Fruit fly (Drosophila melanogaster) whole organism, wandering third instar larva: ENCODE data around the gene CG7600.

Experiments used
- Abd-B ChIP-seq: fragments of >200 bp; optimal IDR thresholded peaks from 2 replicates; lab custom pipeline; 2017; ENCODE audit warnings: missing biosample characterization, missing genetic modification characterization
- CG32264 ChIP-seq: fragments of 200-800 bp; sonication (Bioruptor generic); optimal IDR thresholded peaks from 2 replicates; lab custom pipeline; 2016; ENCODE audit warnings: missing biosample characterization, missing genetic modification characterization
- CG9705 ChIP-seq: fragments of 200-800 bp; sonication (Bioruptor generic); optimal IDR thresholded peaks from 2 replicates; lab custom pipeline; 2018; ENCODE audit warnings: missing biosample characterization, mild to moderate bottlenecking, missing genetic modification characterization
- CrebA ChIP-seq: fragments of 200-800 bp; sonication (Bioruptor generic); optimal IDR thresholded peaks from 2 replicates; lab custom pipeline; 2016; ENCODE audit warnings: missing biosample characterization, mild to moderate bottlenecking, missing genetic modification characterization, borderline replicate concordance
- Dfd ChIP-seq: fragments of >200 bp; optimal IDR thresholded peaks from 2 replicates; lab custom pipeline; 2017; ENCODE audit warnings: missing biosample characterization, missing genetic modification characterization
- Dif ChIP-seq: fragments of 200-275, 200-300 bp; sonication (Bioruptor generic); optimal IDR thresholded peaks from 2 replicates; lab custom pipeline; 2018; ENCODE audit warnings: missing biosample characterization, missing genetic modification characterization; ENCODE audit not compliant: partially characterized antibody
- GATAd ChIP-seq: sonication (Bioruptor generic); optimal IDR thresholded peaks from 2 replicates; lab custom pipeline; 2016; ENCODE audit warnings: missing biosample characterization, missing genetic modification characterization
- HLH106 ChIP-seq: fragments of 200-800 bp; optimal IDR thresholded peaks from 3 replicates; lab custom pipeline; 2019; ENCODE audit warnings: missing biosample characterization, mild to moderate bottlenecking, missing genetic modification characterization, moderate library complexity
- Hnf4 ChIP-seq: fragments of 200-800 bp; sonication (Bioruptor generic); optimal IDR thresholded peaks from 2 replicates; lab custom pipeline; 2016; ENCODE audit warnings: missing biosample characterization, mild to moderate bottlenecking, missing genetic modification characterization
- Hr78 ChIP-seq: fragments of >200 bp; optimal IDR thresholded peaks from 2 replicates; lab custom pipeline; 2017; ENCODE audit warnings: missing biosample characterization, missing genetic modification characterization
- Hr83 ChIP-seq: fragments of 200-300 bp; sonication (Bioruptor generic); optimal IDR thresholded peaks from 2 replicates; lab custom pipeline; 2016; ENCODE audit warnings: missing biosample characterization, mild to moderate bottlenecking, missing genetic modification characterization, moderate library complexity; ENCODE audit not compliant: poor library complexity, severe bottlenecking
- Jra ChIP-seq: sonication (Bioruptor generic); optimal IDR thresholded peaks from 2 replicates; lab custom pipeline; 2016; ENCODE audit warnings: missing biosample characterization, missing genetic modification characterization
- Mio ChIP-seq: sonication (Bioruptor generic); optimal IDR thresholded peaks from 2 replicates; lab custom pipeline; 2016; ENCODE audit warnings: missing biosample characterization, missing genetic modification characterization
- Myc ChIP-seq: fragments of >200 bp; optimal IDR thresholded peaks from 2 replicates; lab custom pipeline; 2017
- N ChIP-seq: fragments of >200 bp; optimal IDR thresholded peaks from 2 replicates; lab custom pipeline; 2018; ENCODE audit warnings: missing biosample characterization, missing external identifiers, missing genetic modification characterization
- OdsH ChIP-seq: fragments of 200-800 bp; sonication (Bioruptor generic); optimal IDR thresholded peaks from 2 replicates; lab custom pipeline; 2016; ENCODE audit warnings: missing biosample characterization, mild to moderate bottlenecking, missing genetic modification characterization
- Rel ChIP-seq, 2 experiments: fragments of 200-800 bp; sonication (Bioruptor generic) in 1 of 2; optimal IDR thresholded peaks; 2 replicates in 1 of 2; 3 replicates in 1 of 2; lab custom pipeline; 2016 to 2019; ENCODE audit warnings: mild to moderate bottlenecking in 2 of 2, missing biosample characterization in 2 of 2, missing genetic modification characterization in 2 of 2, moderate library complexity in 1 of 2
- Sp1 ChIP-seq: fragments of 200-800 bp; sonication (Bioruptor generic); optimal IDR thresholded peaks from 3 replicates; lab custom pipeline; 2019; ENCODE audit warnings: missing biosample characterization, mild to moderate bottlenecking, missing genetic modification characterization, moderate library complexity
- Vsx2 ChIP-seq: fragments of 200-300, 225-300 bp; sonication (Bioruptor generic); optimal IDR thresholded peaks from 2 replicates; lab custom pipeline; 2018; ENCODE audit warnings: missing biosample characterization, missing genetic modification characterization; ENCODE audit not compliant: partially characterized antibody
- br ChIP-seq: fragments of 200-800 bp; sonication (Bioruptor generic); optimal IDR thresholded peaks from 2 replicates; lab custom pipeline; 2016; ENCODE audit warnings: missing biosample characterization, missing genetic modification characterization
- brk ChIP-seq: fragments of 200-800 bp; sonication (Bioruptor generic); optimal IDR thresholded peaks from 2 replicates; lab custom pipeline; 2016; ENCODE audit warnings: missing biosample characterization, mild to moderate bottlenecking, missing genetic modification characterization
- dl ChIP-seq, 2 experiments: fragments of 175-275, 200-275 bp in 1 of 2; fragments of 200-275 bp in 1 of 2; sonication (Bioruptor generic); optimal IDR thresholded peaks; lab custom pipeline; 2018; ENCODE audit warnings: mild to moderate bottlenecking in 2 of 2, missing biosample characterization in 2 of 2, missing genetic modification characterization in 2 of 2, moderate library complexity in 2 of 2; ENCODE audit not compliant: partially characterized antibody in 2 of 2, insufficient read depth in 1 of 2
- dmrt93B ChIP-seq: fragments of 200-800 bp; sonication (Bioruptor generic); optimal IDR thresholded peaks from 2 replicates; lab custom pipeline; 2018; ENCODE audit warnings: missing biosample characterization, mild to moderate bottlenecking, missing genetic modification characterization
- dsf ChIP-seq: sonication (Bioruptor generic); optimal IDR thresholded peaks from 2 replicates; lab custom pipeline; 2016; ENCODE audit warnings: missing biosample characterization, missing genetic modification characterization, borderline replicate concordance
- ey ChIP-seq: fragments of 200-800 bp; sonication (Bioruptor generic); optimal IDR thresholded peaks from 2 replicates; lab custom pipeline; 2016; ENCODE audit warnings: missing biosample characterization, missing genetic modification characterization
- foxo ChIP-seq, 2 experiments: fragments of 200-800 bp; sonication (Bioruptor generic); optimal IDR thresholded peaks; 2 replicates in 1 of 2; 3 replicates in 1 of 2; lab custom pipeline; 2016 to 2017; ENCODE audit warnings: missing biosample characterization in 2 of 2, missing genetic modification characterization in 2 of 2
- fru ChIP-seq: fragments of 200-800 bp; sonication (Bioruptor generic); optimal IDR thresholded peaks from 3 replicates; lab custom pipeline; 2016; ENCODE audit warnings: missing biosample characterization, mild to moderate bottlenecking, missing genetic modification characterization
- h ChIP-seq: fragments of 200-800 bp; sonication (Bioruptor generic); optimal IDR thresholded peaks from 3 replicates; lab custom pipeline; 2016; ENCODE audit warnings: missing biosample characterization, mild to moderate bottlenecking, missing genetic modification characterization
- jim ChIP-seq: fragments of 175-275, 200-325 bp; sonication (Bioruptor generic); optimal IDR thresholded peaks from 2 replicates; lab custom pipeline; 2016; ENCODE audit warnings: missing biosample characterization, mild to moderate bottlenecking, missing genetic modification characterization
- lola ChIP-seq: fragments of >200 bp; optimal IDR thresholded peaks from 2 replicates; lab custom pipeline; 2017; ENCODE audit warnings: missing biosample characterization, missing genetic modification characterization
- pan ChIP-seq: fragments of >200 bp; optimal IDR thresholded peaks from 2 replicates; lab custom pipeline; 2017
- psq ChIP-seq: fragments of 200-800 bp; sonication (Bioruptor generic); optimal IDR thresholded peaks from 3 replicates; lab custom pipeline; 2017; ENCODE audit warnings: missing biosample characterization, mild to moderate bottlenecking, missing genetic modification characterization, moderate library complexity
- rgr ChIP-seq: fragments of 200-800 bp; sonication (Bioruptor generic); optimal IDR thresholded peaks from 3 replicates; lab custom pipeline; 2016; ENCODE audit warnings: missing biosample characterization, mild to moderate bottlenecking, missing genetic modification characterization
- sage ChIP-seq: fragments of 200-800 bp; sonication (Bioruptor generic); optimal IDR thresholded peaks from 2 replicates; lab custom pipeline; 2016; ENCODE audit warnings: missing biosample characterization, mild to moderate bottlenecking, missing genetic modification characterization
- sv ChIP-seq: fragments of 200-800 bp; sonication (Bioruptor generic); optimal IDR thresholded peaks from 3 replicates; lab custom pipeline; 2016; ENCODE audit warnings: missing biosample characterization, missing genetic modification characterization
- tai ChIP-seq: sonication (Bioruptor generic); optimal IDR thresholded peaks from 2 replicates; lab custom pipeline; 2016; ENCODE audit warnings: missing biosample characterization, missing genetic modification characterization
- usp ChIP-seq: fragments of >200 bp; optimal IDR thresholded peaks from 2 replicates; lab custom pipeline; 2017; ENCODE audit warnings: missing biosample characterization, missing genetic modification characterization
- woc ChIP-seq: sonication (Bioruptor generic); optimal IDR thresholded peaks from 2 replicates; lab custom pipeline; 2016; ENCODE audit warnings: missing biosample characterization, mild to moderate bottlenecking, missing genetic modification characterization

The CG7600 gene

DNA sequence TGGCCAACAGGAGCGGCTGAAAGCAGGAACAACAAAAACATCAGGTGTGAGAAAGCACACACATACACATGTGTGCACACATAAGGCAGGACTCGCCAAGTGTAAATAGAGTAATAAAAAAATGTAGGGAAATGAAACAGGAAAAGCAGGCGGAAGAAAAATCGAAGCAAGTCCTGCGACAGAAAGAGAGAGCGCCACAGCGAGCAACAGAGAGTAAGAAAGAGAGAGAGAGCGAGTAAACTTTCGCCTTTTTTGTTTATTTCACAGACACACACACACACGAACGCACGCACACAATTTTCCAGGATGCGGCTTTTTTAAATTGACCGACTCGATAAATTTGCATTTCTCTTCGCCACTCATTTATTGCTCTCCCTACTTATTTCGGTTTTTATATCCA, 13.7 kb upstream of the CG7600 start:
- TF ChIP-seq Dfd (GFP tag; lab: Kevin White, UChicago) (peak; percentile 10), Mio (GFP tag; lab: Kevin White, UChicago) (no peak), N (GFP tag; lab: Kevin White, UChicago) (no peak), dsf (GFP tag; lab: Kevin White, UChicago) (no peak)
- TF ChIP-seq, all 38 proteins: peak for 1

DNA sequence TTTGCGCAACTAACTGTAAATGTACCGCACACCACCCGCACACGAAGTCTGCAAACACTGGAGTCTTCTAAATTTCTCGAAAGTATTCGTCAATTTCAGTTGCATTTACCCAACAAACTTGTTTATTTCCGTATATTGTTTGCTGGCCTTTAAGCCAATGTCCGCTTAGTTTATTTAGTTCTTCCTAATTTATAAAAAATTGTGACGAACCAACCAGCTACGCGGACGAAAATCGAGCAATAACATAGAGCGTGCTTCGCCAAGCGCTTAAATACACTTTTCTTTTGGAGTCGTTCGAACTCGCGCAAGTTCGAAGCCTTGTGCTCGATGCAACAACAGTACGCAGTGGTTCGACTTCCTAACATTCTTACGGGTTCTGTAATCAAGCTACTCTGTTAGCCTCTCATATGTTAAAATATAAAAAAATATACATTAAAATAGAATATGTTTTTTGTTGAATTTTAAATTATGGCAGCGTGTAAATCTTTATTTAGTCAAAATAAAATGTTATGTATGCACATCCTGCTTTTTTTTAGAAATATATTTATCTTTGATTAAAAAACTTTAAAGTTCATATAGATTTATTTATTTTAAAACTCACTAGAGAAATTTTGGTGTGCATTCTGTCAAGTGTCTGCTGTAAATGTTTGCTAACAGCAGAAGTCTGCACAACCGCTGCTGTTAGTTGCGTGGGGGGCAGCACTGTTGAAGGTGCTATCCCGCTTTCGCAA, 13.1 kb upstream of the CG7600 start, which contains the start of gene GlcAT-P:
Gene GlcAT-P (minus strand): TSS at position 246 of the 731 bp plus-strand sequence.
- TF ChIP-seq Abd-B: no peak
- no peak for TF ChIP-seq Mio (GFP tag; lab: Kevin White, UChicago)
- TF ChIP-seq dsf (GFP tag; lab: Kevin White, UChicago): no peak
- peak; percentile 69 for TF ChIP-seq Sp1 (GFP tag; lab: Kevin White, UChicago)
- peak; percentile 36 for TF ChIP-seq sv (GFP tag; lab: Kevin White, UChicago)
- no peak for TF ChIP-seq Vsx2 (GFP tag; lab: Kevin White, UChicago)
- peak; percentile 57 for TF ChIP-seq OdsH (GFP tag; lab: Kevin White, UChicago)
- no peak for TF ChIP-seq h (GFP tag; lab: Kevin White, UChicago)
- TF ChIP-seq GATAd: no peak
- TF ChIP-seq rgr (GFP tag; lab: Kevin White, UChicago): peak; percentile 45
- no peak for TF ChIP-seq usp
- no peak for TF ChIP-seq dl (GFP tag; optimal IDR thresholded peaks at IDR 0.05; lab: Kevin White, UChicago; ENCODE audit: insufficient read depth in 1 of 2, partially characterized antibody in 2 of 2)
- peak; percentile 59 for TF ChIP-seq psq (GFP tag; lab: Kevin White, UChicago)
- TF ChIP-seq tai: no peak
- TF ChIP-seq Dfd (GFP tag; lab: Kevin White, UChicago): no peak
- no peak for TF ChIP-seq sage (GFP tag; lab: Kevin White, UChicago)
- TF ChIP-seq HLH106 (tag; lab: Kevin White, UChicago): peak; percentile 69
- no peak for TF ChIP-seq Hr78
- no peak for TF ChIP-seq br
- TF ChIP-seq Rel (GFP tag; optimal IDR thresholded peaks at IDR 0.05; lab: Kevin White, UChicago): no peak
- TF ChIP-seq Rel (tag; optimal IDR thresholded peaks at IDR 0.05; lab: Kevin White, UChicago): no peak
- no peak for TF ChIP-seq lola
- TF ChIP-seq woc: peak; percentile 45
- TF ChIP-seq foxo (GFP tag; optimal IDR thresholded peaks at IDR 0.05; lab: Kevin White, UChicago): peak in 1 of 2 experiments; percentile 63
- TF ChIP-seq CG9705: peak; percentile 2
- no peak for TF ChIP-seq dmrt93B (GFP tag; lab: Kevin White, UChicago)
- TF ChIP-seq Myc (lab: Kevin White, UChicago): no peak
- TF ChIP-seq CG32264 (GFP tag; lab: Kevin White, UChicago): no peak
- no peak for TF ChIP-seq jim (GFP tag; lab: Kevin White, UChicago)
- peak; percentile 60 for TF ChIP-seq brk
- TF ChIP-seq fru (GFP tag; lab: Kevin White, UChicago): peak; percentile 56
- peak; percentile 2 for TF ChIP-seq Hnf4 (GFP tag; lab: Kevin White, UChicago)
- TF ChIP-seq N (GFP tag; lab: Kevin White, UChicago): no peak
- no peak for TF ChIP-seq CrebA (GFP tag; lab: Kevin White, UChicago)
- TF ChIP-seq Hr83 (GFP tag; lab: Kevin White, UChicago): no peak
- TF ChIP-seq Dif (GFP tag; lab: Kevin White, UChicago): no peak
- no peak for TF ChIP-seq pan (lab: Kevin White, UChicago)
- TF ChIP-seq ey: no peak
- TF ChIP-seq Jra (GFP tag; lab: Kevin White, UChicago): no peak
